Worm (Caenorhabditis elegans): ENCODE data around the gene K02F6.6.

DNA sequence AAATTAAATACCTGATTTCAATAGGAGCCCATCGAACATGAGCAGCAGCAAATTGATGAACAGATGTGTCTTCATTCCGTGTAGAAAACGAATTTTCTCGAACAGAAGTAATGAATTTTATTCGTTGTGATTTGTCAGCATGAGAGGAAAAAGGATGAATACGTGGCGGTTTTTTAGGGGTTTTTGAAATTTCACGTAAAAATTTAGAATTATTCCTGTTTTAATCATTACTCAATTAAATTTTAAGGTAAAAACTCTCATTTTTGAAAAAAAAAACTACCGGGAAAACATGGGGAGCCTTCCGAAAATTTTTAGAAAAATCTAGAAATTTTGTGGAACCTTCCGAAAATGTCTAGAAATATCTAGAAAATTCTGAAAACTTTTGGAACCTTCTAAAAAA is 7.2 kb downstream of the K02F6.6 start, which contains the start of gene K02F6.7:
- TF ChIP-seq hsf-1 (GFP tag; IDR thresholded peaks at IDR 0.05) (no peak), efl-1 (GFP tag; optimal IDR thresholded peaks at IDR 0.05) (no peak), snpc-4 (GFP tag; optimal IDR thresholded peaks at IDR 0.05) (no peak), snpc-4 (tag; optimal IDR thresholded peaks at IDR 0.05) (no peak), madf-3 (GFP tag; IDR thresholded peaks at IDR 0.05) (no peak), mxl-1 (tag; optimal IDR thresholded peaks at IDR 0.05) (no peak), sptf-2 (GFP tag; optimal IDR thresholded peaks at IDR 0.05) (no peak)
